Worm (Caenorhabditis elegans): ENCODE data around the gene Y66D12A.11.

ce11 chrIII:11582569-11582968 lies 19.3 kb downstream of the Y66D12A.11 start:
- no peak for TF ChIP-seq sea-1 (GFP tag; conservative IDR thresholded peaks at IDR 0.05)
- no peak for TF ChIP-seq ama-1 (optimal IDR thresholded peaks at IDR 0.05)
- TF ChIP-seq scrt-1 (GFP tag; IDR thresholded peaks at IDR 0.05), result no peak
- TF ChIP-seq hmbx-1 (tag; optimal IDR thresholded peaks at IDR 0.05), result no peak
- TF ChIP-seq F13C5.2 (tag; optimal IDR thresholded peaks at IDR 0.05), result no peak
- no peak for TF ChIP-seq hmg-4 (GFP tag; optimal IDR thresholded peaks at IDR 0.05)

All from whole organism, early embryonic.